Fruit fly (Drosophila melanogaster) whole organism, adult: Measurements from ENCODE around the gene CG34367.

Experiments used
- CG11617 ChIP-seq: fragments of 200-800 bp; sonication (Bioruptor generic); optimal IDR thresholded peaks from 2 replicates; lab custom pipeline; 2017; ENCODE audit warnings: mild to moderate bottlenecking, missing biosample characterization, missing genetic modification reagents, missing genetic modification characterization
- CG1620 ChIP-seq: fragments of 200-800 bp; sonication (Bioruptor generic); optimal IDR thresholded peaks from 2 replicates; lab custom pipeline; 2016; ENCODE audit warnings: missing biosample characterization, missing genetic modification characterization
- CG33017 ChIP-seq: fragments of 200-800 bp; sonication (Bioruptor generic); optimal IDR thresholded peaks from 2 replicates; lab custom pipeline; 2018; ENCODE audit warnings: missing biosample characterization, mild to moderate bottlenecking, missing genetic modification characterization, moderate library complexity
- kay ChIP-seq: fragments of 200-800 bp; sonication (Bioruptor generic); peaks from one replicate; lab custom pipeline; 2016; ENCODE audit warnings: missing biosample characterization, missing genetic modification characterization, borderline replicate concordance
- ovo ChIP-seq: fragments of 200-800 bp; sonication (Bioruptor generic); optimal IDR thresholded peaks from 2 replicates; lab custom pipeline; 2016; ENCODE audit warnings: missing biosample characterization, missing genetic modification characterization
- pad ChIP-seq: fragments of 200-800 bp; sonication (Bioruptor generic); optimal IDR thresholded peaks from 3 replicates; lab custom pipeline; 2017; ENCODE audit warnings: missing biosample characterization, missing genetic modification characterization, mild to moderate bottlenecking, moderate library complexity, missing genetic modification reagents
- toe ChIP-seq: fragments of 200-800 bp; sonication (Bioruptor generic); optimal IDR thresholded peaks from 2 replicates; lab custom pipeline; 2016; ENCODE audit warnings: missing biosample characterization, missing genetic modification characterization

- TF ChIP-seq CG1620 (GFP tag; lab: Kevin White, UChicago), result no peak
- TF ChIP-seq toe (GFP tag; lab: Kevin White, UChicago), result peak; percentile 47
- TF ChIP-seq ovo (GFP tag; lab: Kevin White, UChicago), result peak; percentile 48
- TF ChIP-seq CG33017 (tag; lab: Kevin White, UChicago), result peak; percentile 82
- TF ChIP-seq pad (GFP tag; lab: Kevin White, UChicago), result no peak
- peak; percentile 99 for TF ChIP-seq kay
- TF ChIP-seq CG11617 (GFP tag; lab: Kevin White, UChicago), result peak; percentile 36
Observed at dm6 chr2L:10321612-10322011, 32.1 kb downstream of the CG34367 start.
